Fruit fly (Drosophila melanogaster) whole organism, adult: ENCODE measurements around the gene CG44521.
A peak's percentile ranks its signal among the peaks of the same experiment; 100 is the strongest.

Experiments
- CG11617 ChIP-seq: fragments of 200-800 bp; sonication (Bioruptor generic); optimal IDR thresholded peaks from 2 replicates; lab custom pipeline; 2017; ENCODE audit warnings: mild to moderate bottlenecking, missing biosample characterization, missing genetic modification reagents, missing genetic modification characterization
- CG12768 ChIP-seq: fragments of 200-800 bp; sonication (Bioruptor generic); optimal IDR thresholded peaks from 2 replicates; lab custom pipeline; 2017; ENCODE audit warnings: missing biosample characterization, missing genetic modification characterization, mild to moderate bottlenecking, moderate library complexity, missing genetic modification reagents
- CG14711 ChIP-seq: fragments of 200-800 bp; sonication (Bioruptor generic); optimal IDR thresholded peaks from 2 replicates; lab custom pipeline; 2018; ENCODE audit warnings: missing biosample characterization, mild to moderate bottlenecking, missing genetic modification characterization, moderate library complexity
- CG1620 ChIP-seq: fragments of 200-800 bp; sonication (Bioruptor generic); optimal IDR thresholded peaks from 2 replicates; lab custom pipeline; 2016; ENCODE audit warnings: missing biosample characterization, missing genetic modification characterization
- CG33017 ChIP-seq: fragments of 200-800 bp; sonication (Bioruptor generic); optimal IDR thresholded peaks from 2 replicates; lab custom pipeline; 2018; ENCODE audit warnings: missing biosample characterization, mild to moderate bottlenecking, missing genetic modification characterization, moderate library complexity
- CG5204 ChIP-seq: fragments of 200-800 bp; sonication (Bioruptor generic); optimal IDR thresholded peaks from 2 replicates; lab custom pipeline; 2016; ENCODE audit warnings: missing biosample characterization, missing genetic modification characterization
- CG7045 ChIP-seq: fragments of 200-800 bp; sonication (Bioruptor generic); optimal IDR thresholded peaks from 2 replicates; lab custom pipeline; 2017; ENCODE audit warnings: missing biosample characterization, mild to moderate bottlenecking, missing genetic modification characterization
- CG7101 ChIP-seq: fragments of 200-800 bp; sonication (Bioruptor generic); optimal IDR thresholded peaks from 2 replicates; lab custom pipeline; 2018; ENCODE audit warnings: missing biosample characterization, mild to moderate bottlenecking, missing genetic modification characterization, moderate library complexity
- Clk ChIP-seq: fragments of 200-800 bp; sonication (Bioruptor generic); optimal IDR thresholded peaks from 2 replicates; lab custom pipeline; 2017; ENCODE audit warnings: missing biosample characterization, missing genetic modification characterization
- Crg-1 ChIP-seq: fragments of 200-800 bp; sonication (Bioruptor generic); optimal IDR thresholded peaks from 2 replicates; lab custom pipeline; 2016; ENCODE audit warnings: missing biosample characterization, missing genetic modification characterization
- Hr96 ChIP-seq: fragments of 200-800 bp; sonication (Bioruptor generic); optimal IDR thresholded peaks from 2 replicates; lab custom pipeline; 2016; ENCODE audit warnings: missing biosample characterization, missing genetic modification characterization
- Mnt ChIP-seq: fragments of 200-800 bp; sonication (Bioruptor generic); optimal IDR thresholded peaks from 2 replicates; lab custom pipeline; 2016; ENCODE audit warnings: missing biosample characterization, mild to moderate bottlenecking, missing genetic modification characterization
- bab1 ChIP-seq: fragments of 200-800 bp; sonication (Bioruptor generic); optimal IDR thresholded peaks from 3 replicates; lab custom pipeline; 2019; ENCODE audit warnings: missing biosample characterization, mild to moderate bottlenecking, missing genetic modification characterization, moderate library complexity
- cic ChIP-seq: fragments of 200-800 bp; sonication (Bioruptor generic); optimal IDR thresholded peaks from 2 replicates; lab custom pipeline; 2017; ENCODE audit warnings: missing biosample characterization, mild to moderate bottlenecking, missing genetic modification characterization, moderate library complexity
- cnc ChIP-seq, 2 experiments: fragments of >200 bp; optimal IDR thresholded peaks; 2 replicates each; lab custom pipeline; 2017
- kay ChIP-seq: fragments of 200-800 bp; sonication (Bioruptor generic); peaks from one replicate; lab custom pipeline; 2016; ENCODE audit warnings: missing biosample characterization, missing genetic modification characterization, borderline replicate concordance
- ovo ChIP-seq: fragments of 200-800 bp; sonication (Bioruptor generic); optimal IDR thresholded peaks from 2 replicates; lab custom pipeline; 2016; ENCODE audit warnings: missing biosample characterization, missing genetic modification characterization
- pad ChIP-seq: fragments of 200-800 bp; sonication (Bioruptor generic); optimal IDR thresholded peaks from 3 replicates; lab custom pipeline; 2017; ENCODE audit warnings: missing biosample characterization, missing genetic modification characterization, mild to moderate bottlenecking, moderate library complexity, missing genetic modification reagents
- tj ChIP-seq: fragments of 200-800 bp; sonication (Bioruptor generic); optimal IDR thresholded peaks from 3 replicates; lab custom pipeline; 2017; ENCODE audit warnings: missing biosample characterization, mild to moderate bottlenecking, missing genetic modification characterization, moderate library complexity
- toe ChIP-seq: fragments of 200-800 bp; sonication (Bioruptor generic); optimal IDR thresholded peaks from 2 replicates; lab custom pipeline; 2016; ENCODE audit warnings: missing biosample characterization, missing genetic modification characterization

Gene CG44521

dm6 chr3L:5690994-5691503, 22.1 kb upstream of the CG44521 start:
- TF ChIP-seq pad (GFP tag; lab: Kevin White, UChicago) (no peak), Clk (no peak), ovo (GFP tag; lab: Kevin White, UChicago) (no peak), CG5204 (no peak), CG12768 (no peak), cnc (optimal IDR thresholded peaks at IDR 0.05; lab: Kevin White, UChicago) (no peak), bab1 (no peak), toe (GFP tag; lab: Kevin White, UChicago) (no peak), CG14711 (tag; lab: Kevin White, UChicago) (no peak), kay (GFP tag; lab: Kevin White, UChicago) (no peak), CG11617 (GFP tag; lab: Kevin White, UChicago) (no peak), Hr96 (GFP tag; lab: Kevin White, UChicago) (no peak), Mnt (GFP tag; lab: Kevin White, UChicago) (no peak)

DNA sequence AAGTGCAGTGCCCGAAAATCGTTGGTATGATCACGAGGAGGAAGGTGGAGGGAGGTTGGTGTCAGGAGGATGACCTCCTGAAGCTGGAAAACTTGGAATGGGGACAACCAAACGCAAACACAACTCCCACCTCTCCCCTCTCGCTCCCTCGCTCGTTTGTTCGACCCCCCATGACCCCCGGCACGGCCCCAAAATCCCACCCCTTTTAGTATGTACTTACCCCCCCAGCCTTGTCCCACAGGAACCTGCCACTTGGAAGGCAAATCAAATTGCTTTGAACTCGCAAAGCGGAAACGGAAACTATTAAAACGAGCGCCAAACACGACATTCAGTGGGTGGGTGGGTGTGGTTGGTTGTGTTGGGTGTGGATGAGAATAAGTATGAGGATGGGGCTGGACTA, 18.5 kb downstream of the CG44521 start:
- TF ChIP-seq CG7101 (tag; lab: Kevin White, UChicago) (no peak), Clk (no peak), cic (GFP tag; lab: Kevin White, UChicago) (no peak), CG5204 (no peak)

DNA sequence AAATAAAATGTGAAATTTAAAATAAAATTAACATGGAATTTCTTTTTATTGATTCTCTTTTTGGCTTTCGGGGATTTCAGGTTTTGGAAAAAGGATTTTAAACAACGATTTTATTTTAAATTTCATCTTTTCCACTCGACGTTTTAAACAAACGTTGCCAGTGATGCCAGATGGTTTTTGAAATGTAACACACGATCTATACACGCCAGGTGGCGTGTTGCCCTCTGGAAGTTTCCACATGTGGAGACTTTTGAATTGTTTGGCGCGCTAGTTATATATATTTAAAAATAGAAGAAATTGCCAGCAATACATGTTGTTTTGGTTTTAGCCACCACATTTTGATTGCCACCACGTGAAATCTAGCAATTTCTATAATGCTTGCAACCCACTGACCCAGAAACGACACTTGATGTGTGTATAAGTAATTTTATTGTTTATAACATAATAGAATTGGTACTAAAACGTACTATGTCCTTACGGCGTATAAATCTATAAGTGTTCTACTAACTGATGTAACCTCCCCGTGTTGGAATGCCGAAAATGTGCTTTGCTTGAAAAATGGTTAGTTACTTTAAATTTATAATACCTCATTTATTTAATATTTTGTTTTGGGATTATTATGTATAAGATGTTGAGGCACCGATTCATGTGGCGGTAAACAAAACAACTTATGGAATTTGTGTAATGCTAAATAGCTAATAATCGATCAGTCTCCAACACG, 36.6 kb downstream of the CG44521 start:
- TF ChIP-seq Mnt (GFP tag; lab: Kevin White, UChicago) (peak; percentile 11), CG5204 (no peak), cic (GFP tag; lab: Kevin White, UChicago) (peak; percentile 13), ovo (GFP tag; lab: Kevin White, UChicago) (peak; percentile 51), kay (GFP tag; lab: Kevin White, UChicago) (peak; percentile 91), CG7101 (tag; lab: Kevin White, UChicago) (no peak), Clk (peak; percentile 62), pad (GFP tag; lab: Kevin White, UChicago) (no peak), CG1620 (GFP tag; lab: Kevin White, UChicago) (peak; percentile 9), toe (GFP tag; lab: Kevin White, UChicago) (no peak), cnc (optimal IDR thresholded peaks at IDR 0.05; lab: Kevin White, UChicago) (no peak), bab1 (peak; percentile 60), CG14711 (tag; lab: Kevin White, UChicago) (no peak), Hr96 (GFP tag; lab: Kevin White, UChicago) (no peak), Crg-1 (GFP tag; lab: Kevin White, UChicago) (no peak)

- peak; percentile 88 for TF ChIP-seq Clk
- no peak for TF ChIP-seq Mnt (GFP tag; lab: Kevin White, UChicago)
Observed at dm6 chr3L:5751417-5751739, 38.2 kb downstream of the CG44521 start.

DNA sequence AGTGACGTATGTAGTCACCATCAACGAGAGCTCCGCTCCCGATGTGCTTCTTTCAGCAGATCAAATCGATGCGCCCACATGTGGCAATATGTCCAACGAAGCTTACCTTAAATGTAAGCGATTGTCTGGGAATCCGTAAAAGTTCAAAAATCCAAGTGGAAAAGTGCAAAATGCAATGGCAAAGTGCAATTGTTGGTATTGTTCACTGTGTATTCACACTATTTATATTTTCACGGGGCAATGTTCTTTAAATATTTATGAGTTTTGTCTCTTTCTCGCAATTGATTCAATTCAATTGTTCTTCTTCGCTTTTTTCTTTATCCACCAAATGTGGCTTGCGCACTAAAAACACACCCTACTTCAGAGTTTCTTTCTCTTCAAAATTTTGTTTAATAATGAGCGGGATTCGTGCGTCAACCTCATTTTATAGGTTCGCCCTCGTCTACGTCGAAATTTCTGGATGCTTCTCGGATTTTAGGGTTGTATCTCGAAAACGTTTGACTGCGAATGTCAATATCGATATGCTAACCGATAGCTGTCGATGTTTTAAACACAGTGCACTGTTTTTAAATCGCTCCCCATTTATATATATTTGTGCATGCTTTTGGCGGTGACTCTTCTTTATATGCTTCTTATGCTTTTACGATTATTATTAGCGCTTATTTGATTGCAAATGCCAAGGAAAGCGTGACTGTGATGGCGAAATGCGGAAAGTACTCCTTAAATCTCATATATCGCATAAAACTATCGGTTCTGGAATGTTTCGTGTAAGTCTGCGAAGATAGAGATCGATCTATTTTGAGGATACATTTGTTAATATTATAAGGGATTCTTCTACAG, 38.8 kb downstream of the CG44521 start, which contains the start of gene DnaJ-1:
TSS of gene DnaJ-1 (minus strand) at position 450 of the 840 bp plus-strand sequence.
- peak; percentile 68 for TF ChIP-seq CG11617 (GFP tag; lab: Kevin White, UChicago)
- peak; percentile 98 for TF ChIP-seq CG14711 (tag; lab: Kevin White, UChicago)
- peak; percentile 47 for TF ChIP-seq Hr96 (GFP tag; lab: Kevin White, UChicago)
- TF ChIP-seq pad (GFP tag; lab: Kevin White, UChicago): no peak
- peak; percentile 62 for TF ChIP-seq Crg-1 (GFP tag; lab: Kevin White, UChicago)
- TF ChIP-seq ovo (GFP tag; lab: Kevin White, UChicago): peak; percentile 57
- TF ChIP-seq CG5204: peak; percentile 67
- TF ChIP-seq Clk: no peak
- peak; percentile 60 for TF ChIP-seq tj (GFP tag; lab: Kevin White, UChicago)
- peak; percentile 58 for TF ChIP-seq toe (GFP tag; lab: Kevin White, UChicago)
- TF ChIP-seq bab1: peak; percentile 84
- peak; percentile 65 for TF ChIP-seq CG12768
- TF ChIP-seq kay (GFP tag; lab: Kevin White, UChicago): peak; percentile 90
- no peak for TF ChIP-seq cnc (optimal IDR thresholded peaks at IDR 0.05; lab: Kevin White, UChicago)
- peak; percentile 82 for TF ChIP-seq cic (GFP tag; lab: Kevin White, UChicago)
- peak; percentile 32 for TF ChIP-seq CG7045 (GFP tag; lab: Kevin White, UChicago)
- TF ChIP-seq CG1620 (GFP tag; lab: Kevin White, UChicago): peak; percentile 28
- peak; percentile 56 for TF ChIP-seq CG7101 (tag; lab: Kevin White, UChicago)
- TF ChIP-seq Mnt (GFP tag; lab: Kevin White, UChicago): peak; percentile 73
- TF ChIP-seq CG33017 (tag; lab: Kevin White, UChicago): peak; percentile 45
